Fruit fly (Drosophila melanogaster) whole organism, prepupa: ENCODE measurements around the gene daw.

ENCODE experiments used
- Blimp-1 ChIP-seq: fragments of 200-800 bp; sonication (Bioruptor generic); optimal IDR thresholded peaks from 3 replicates; lab custom pipeline; 2017; ENCODE audit warnings: missing biosample characterization, missing genetic modification characterization, mild to moderate bottlenecking, moderate library complexity, missing genetic modification reagents
- CG10631 ChIP-seq: fragments of 200-800 bp; sonication (Bioruptor generic); optimal IDR thresholded peaks from 2 replicates; lab custom pipeline; 2016; ENCODE audit warnings: missing biosample characterization, missing genetic modification characterization
- CG11294 ChIP-seq: fragments of 200-800 bp; sonication (Bioruptor generic); IDR thresholded peaks from 2 replicates; pipeline ENCODE4 v1.3.6; 2022; ENCODE audit warnings: missing biosample characterization, missing genetic modification characterization
- CG11762 ChIP-seq: fragments of 200-800 bp; sonication (Bioruptor generic); optimal IDR thresholded peaks from 3 replicates; lab custom pipeline; 2016; ENCODE audit warnings: missing biosample characterization, missing genetic modification characterization; ENCODE audit not compliant: insufficient read depth
- CG15336 ChIP-seq: fragments of 200-800 bp; sonication (Bioruptor generic); IDR thresholded peaks from 2 replicates; pipeline ENCODE4 v1.3.6; 2022; ENCODE audit warnings: missing biosample characterization, missing genetic modification characterization
- CG1621 ChIP-seq: fragments of 200-800 bp; sonication (Bioruptor generic); optimal IDR thresholded peaks from 3 replicates; lab custom pipeline; 2018; ENCODE audit warnings: missing biosample characterization, mild to moderate bottlenecking, missing genetic modification characterization
- CG16779 ChIP-seq: fragments of 200-800 bp; sonication (Bioruptor generic); optimal IDR thresholded peaks from 3 replicates; lab custom pipeline; 2017; ENCODE audit warnings: missing biosample characterization, mild to moderate bottlenecking, missing genetic modification characterization
- CG3032 ChIP-seq: fragments of 200-800 bp; optimal IDR thresholded peaks from 2 replicates; lab custom pipeline; 2019; ENCODE audit warnings: missing biosample characterization, mild to moderate bottlenecking, missing genetic modification characterization, moderate library complexity
- CG32006 ChIP-seq: fragments of 200-800 bp; sonication (Bioruptor generic); optimal IDR thresholded peaks from 3 replicates; lab custom pipeline; 2017; ENCODE audit warnings: missing biosample characterization, mild to moderate bottlenecking, missing genetic modification characterization
- CG34406 ChIP-seq: fragments of 200-800 bp; sonication (Bioruptor generic); optimal IDR thresholded peaks from 3 replicates; lab custom pipeline; 2016; ENCODE audit warnings: missing biosample characterization, missing genetic modification characterization
- CG3919 ChIP-seq: fragments of 200-800 bp; sonication (Bioruptor generic); optimal IDR thresholded peaks from 3 replicates; lab custom pipeline; 2016; ENCODE audit warnings: missing biosample characterization, missing genetic modification characterization
- CG4318 ChIP-seq: fragments of 200-800 bp; sonication (Bioruptor generic); optimal IDR thresholded peaks from 3 replicates; lab custom pipeline; 2017; ENCODE audit warnings: missing biosample characterization, mild to moderate bottlenecking, missing genetic modification characterization
- CG6792 ChIP-seq: fragments of 200-800 bp; sonication (Bioruptor generic); optimal IDR thresholded peaks from 3 replicates; lab custom pipeline; 2016; ENCODE audit warnings: missing biosample characterization, missing genetic modification characterization
- CG6808 ChIP-seq: fragments of 200-800 bp; sonication (Bioruptor generic); optimal IDR thresholded peaks from 3 replicates; lab custom pipeline; 2017; ENCODE audit warnings: missing biosample characterization, missing genetic modification characterization, mild to moderate bottlenecking, moderate library complexity, missing genetic modification reagents
- CG8319 ChIP-seq: fragments of 200-800 bp; sonication (Bioruptor generic); optimal IDR thresholded peaks from 3 replicates; lab custom pipeline; 2016; ENCODE audit warnings: missing biosample characterization, missing genetic modification characterization
- CG8632 ChIP-seq: fragments of 200-800 bp; sonication (Bioruptor generic); optimal IDR thresholded peaks from 3 replicates; lab custom pipeline; 2016; ENCODE audit warnings: missing biosample characterization, missing genetic modification characterization
- CG9139 ChIP-seq: fragments of 200-800 bp; sonication (Bioruptor generic); optimal IDR thresholded peaks from 3 replicates; lab custom pipeline; 2017; ENCODE audit warnings: missing biosample characterization, mild to moderate bottlenecking, missing genetic modification characterization
- Eip78C ChIP-seq: fragments of 200-800 bp; sonication (Bioruptor generic); peaks from one replicate; lab custom pipeline; 2016; ENCODE audit warnings: missing biosample characterization, missing genetic modification characterization
- Ets21C ChIP-seq: fragments of 200-800 bp; sonication (Bioruptor generic); optimal IDR thresholded peaks from 3 replicates; lab custom pipeline; 2016; ENCODE audit warnings: missing biosample characterization, missing genetic modification characterization
- Ets96B ChIP-seq: fragments of 200-800 bp; optimal IDR thresholded peaks from 2 replicates; lab custom pipeline; 2019; ENCODE audit warnings: missing biosample characterization, mild to moderate bottlenecking, missing genetic modification characterization, moderate library complexity
- Gug ChIP-seq: fragments of 200-800 bp; sonication (Bioruptor generic); IDR thresholded peaks from 2 replicates; pipeline ENCODE4 v1.3.6; 2022; ENCODE audit warnings: missing biosample characterization, missing genetic modification characterization
- Hr38 ChIP-seq: sonication (Bioruptor generic); optimal IDR thresholded peaks from 2 replicates; lab custom pipeline; 2016; ENCODE audit warnings: missing biosample characterization, missing genetic modification characterization
- Hr39 ChIP-seq: fragments of 200-800 bp; sonication (Bioruptor generic); optimal IDR thresholded peaks from 2 replicates; lab custom pipeline; 2016; ENCODE audit warnings: missing biosample characterization, missing genetic modification characterization
- Hr4 ChIP-seq: fragments of 200-800 bp; sonication (Bioruptor generic); optimal IDR thresholded peaks from 3 replicates; lab custom pipeline; 2016; ENCODE audit warnings: missing biosample characterization, missing genetic modification characterization
- Lpt ChIP-seq: fragments of 200-800 bp; sonication (Bioruptor generic); optimal IDR thresholded peaks from 3 replicates; lab custom pipeline; 2016; ENCODE audit warnings: missing biosample characterization, missing genetic modification characterization
- Met ChIP-seq: fragments of 200-800 bp; sonication (Bioruptor generic); optimal IDR thresholded peaks from 3 replicates; lab custom pipeline; 2016; ENCODE audit warnings: missing biosample characterization, missing genetic modification characterization
- OdsH ChIP-seq: fragments of 200-800 bp; sonication (Bioruptor generic); optimal IDR thresholded peaks from 3 replicates; lab custom pipeline; 2016; ENCODE audit warnings: missing biosample characterization, missing genetic modification characterization
- Smox ChIP-seq: fragments of 200-800 bp; sonication (Bioruptor generic); optimal IDR thresholded peaks from 3 replicates; lab custom pipeline; 2016; ENCODE audit warnings: missing biosample characterization, missing genetic modification characterization
- Sox102F ChIP-seq: fragments of 200-800 bp; sonication (Bioruptor generic); optimal IDR thresholded peaks from 2 replicates; lab custom pipeline; 2016; ENCODE audit warnings: missing biosample characterization, mild to moderate bottlenecking, missing genetic modification characterization
- Sox15 ChIP-seq: fragments of 200-800 bp; sonication (Bioruptor generic); optimal IDR thresholded peaks from 3 replicates; lab custom pipeline; 2016; ENCODE audit warnings: missing biosample characterization, missing genetic modification characterization
- acj6 ChIP-seq: fragments of 200-800 bp; sonication (Bioruptor generic); optimal IDR thresholded peaks from 3 replicates; lab custom pipeline; 2016; ENCODE audit warnings: missing biosample characterization, missing genetic modification characterization
- dac ChIP-seq: fragments of 200-800 bp; sonication (Bioruptor generic); optimal IDR thresholded peaks from 2 replicates; lab custom pipeline; 2017; ENCODE audit warnings: missing biosample characterization, mild to moderate bottlenecking, missing genetic modification characterization
- dsx ChIP-seq: fragments of 200-800 bp; optimal IDR thresholded peaks from 3 replicates; lab custom pipeline; 2019; ENCODE audit warnings: missing biosample characterization, mild to moderate bottlenecking, missing genetic modification characterization, moderate library complexity; ENCODE audit not compliant: poor library complexity, severe bottlenecking
- eg ChIP-seq: fragments of 200-800 bp; sonication (Bioruptor generic); IDR thresholded peaks from 3 replicates; pipeline ENCODE4 v1.3.6; 2022; ENCODE audit warnings: missing biosample characterization, missing genetic modification characterization
- esn ChIP-seq: fragments of 200-800 bp; sonication (Bioruptor generic); optimal IDR thresholded peaks from 2 replicates; lab custom pipeline; 2016; ENCODE audit warnings: missing biosample characterization, mild to moderate bottlenecking, missing genetic modification characterization, moderate library complexity
- fd85E ChIP-seq: fragments of 200-800 bp; sonication (Bioruptor generic); optimal IDR thresholded peaks from 3 replicates; lab custom pipeline; 2016; ENCODE audit warnings: missing biosample characterization, missing genetic modification characterization
- lz ChIP-seq: fragments of 200-800 bp; sonication (Bioruptor generic); optimal IDR thresholded peaks from 3 replicates; lab custom pipeline; 2016; ENCODE audit warnings: missing biosample characterization, missing genetic modification characterization
- net ChIP-seq: fragments of 200-800 bp; sonication (Bioruptor generic); optimal IDR thresholded peaks from 3 replicates; lab custom pipeline; 2016; ENCODE audit warnings: missing biosample characterization, missing genetic modification characterization
- pdm3 ChIP-seq: fragments of 200-800 bp; sonication (Bioruptor generic); optimal IDR thresholded peaks from 3 replicates; lab custom pipeline; 2016; ENCODE audit warnings: missing biosample characterization, missing genetic modification characterization
- salr ChIP-seq, 2 experiments: fragments of 200-800 bp; sonication (Bioruptor generic); optimal IDR thresholded peaks; 3 replicates each; lab custom pipeline; 2016 to 2018; ENCODE audit warnings: missing biosample characterization in 2 of 2, missing genetic modification characterization in 2 of 2, mild to moderate bottlenecking in 1 of 2
- spab ChIP-seq: fragments of 200-800 bp; sonication (Bioruptor generic); optimal IDR thresholded peaks from 2 replicates; lab custom pipeline; 2017; ENCODE audit warnings: missing biosample characterization, mild to moderate bottlenecking, missing genetic modification characterization, missing genetic modification reagents
- ss ChIP-seq, 2 experiments: fragments of 200-800 bp; sonication (Bioruptor generic); optimal IDR thresholded peaks; 2 replicates in 1 of 2; 3 replicates in 1 of 2; lab custom pipeline; 2017 to 2018; ENCODE audit warnings: mild to moderate bottlenecking in 2 of 2, missing biosample characterization in 2 of 2, missing genetic modification characterization in 2 of 2, moderate library complexity in 1 of 2
- topi ChIP-seq: fragments of 200-800 bp; sonication (Bioruptor generic); optimal IDR thresholded peaks from 3 replicates; lab custom pipeline; 2016; ENCODE audit warnings: missing biosample characterization, missing genetic modification characterization

daw gene

DNA sequence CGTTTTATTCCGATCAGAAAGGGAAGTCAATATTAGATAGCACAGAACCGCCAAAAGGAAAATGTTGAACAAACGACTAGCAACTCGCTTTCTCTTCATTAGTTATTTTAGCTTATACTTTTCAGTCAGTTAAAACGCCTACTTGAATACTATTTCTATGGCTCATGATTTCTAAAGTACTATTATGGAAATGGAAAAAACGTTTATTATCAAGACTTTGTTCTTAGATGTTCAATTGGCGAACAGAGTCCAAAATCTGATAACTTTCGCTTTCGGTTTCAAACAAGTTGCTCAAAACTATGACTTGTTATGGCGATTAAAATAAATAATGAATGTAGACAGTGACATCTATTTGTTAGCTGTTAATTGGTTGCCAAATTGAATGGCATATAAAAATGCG, 20.3 kb downstream of the daw start, which contains the start of gene CG3123:
Gene CG3123 (minus strand): TSS at position 101 of the 400 bp plus-strand sequence.
- TF ChIP-seq CG3919 (no peak), topi (GFP tag; lab: Kevin White, UChicago) (no peak), CG11294 (GFP tag; lab: Robert Waterston, UW) (no peak), acj6 (GFP tag; lab: Kevin White, UChicago) (no peak), pdm3 (GFP tag; lab: Kevin White, UChicago) (no peak), CG6808 (no peak), CG11762 (GFP tag; lab: Kevin White, UChicago) (no peak), Hr38 (no peak), lz (GFP tag; lab: Kevin White, UChicago) (no peak), CG9139 (no peak), CG3032 (tag; lab: Kevin White, UChicago) (no peak), Smox (GFP tag; lab: Kevin White, UChicago) (no peak), Blimp-1 (GFP tag; lab: Kevin White, UChicago) (no peak), CG16779 (tag; lab: Kevin White, UChicago) (no peak)
- TF ChIP-seq, all 60 proteins: peak for 0

DNA sequence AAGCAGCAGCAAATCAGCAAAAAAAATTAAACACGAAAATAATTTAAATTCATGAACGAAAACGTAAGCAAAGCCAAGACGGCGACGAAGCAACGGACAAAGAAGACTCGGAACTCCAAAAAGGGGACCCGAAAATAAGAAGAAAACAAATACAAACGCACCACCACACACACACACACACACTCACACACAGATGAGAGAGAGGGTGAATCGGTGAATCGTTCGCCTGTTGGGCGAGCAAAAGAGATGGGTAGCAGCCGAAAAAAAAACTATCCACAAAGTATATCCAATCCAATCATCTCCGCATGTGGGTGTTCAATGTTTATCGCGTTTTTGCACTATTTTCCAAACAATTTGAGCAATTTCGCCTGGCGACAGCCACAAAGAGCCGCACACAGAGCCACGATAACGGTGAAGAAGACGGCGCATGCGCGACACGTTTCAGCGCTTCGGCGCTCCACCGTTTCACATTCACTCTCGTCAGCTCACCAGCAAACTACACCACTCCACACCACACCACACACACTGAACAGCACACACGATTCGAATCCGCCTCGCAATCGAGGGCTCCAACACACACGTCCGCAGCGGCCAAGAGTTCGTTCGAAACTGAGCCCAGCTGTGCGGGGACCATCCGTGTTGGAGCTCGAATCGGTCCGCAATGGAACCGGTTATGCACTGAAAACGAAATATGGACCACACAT, 24.7 kb downstream of the daw start, which contains the start of gene Duox:
Gene Duox (minus strand): TSS at position 612 of the 704 bp plus-strand sequence.
- TF ChIP-seq Eip78C (peak; percentile 16), Met (GFP tag; lab: Kevin White, UChicago) (no peak), Lpt (GFP tag; lab: Kevin White, UChicago) (no peak)

dm6 chr2L:2830341-2830800, 25.3 kb downstream of the daw start:
- TF ChIP-seq lz (GFP tag; lab: Kevin White, UChicago) (peak; percentile 92), Lpt (GFP tag; lab: Kevin White, UChicago) (peak; percentile 90), Hr38 (no peak), CG32006 (GFP tag; lab: Kevin White, UChicago) (peak; percentile 98), Ets21C (GFP tag; lab: Kevin White, UChicago) (peak; percentile 71), CG6792 (GFP tag; lab: Kevin White, UChicago) (peak; percentile 93), CG8319 (peak; percentile 81), CG1621 (tag; lab: Kevin White, UChicago) (peak; percentile 53), Met (GFP tag; lab: Kevin White, UChicago) (peak; percentile 91), net (GFP tag; lab: Kevin White, UChicago) (peak; percentile 94), CG10631 (GFP tag; lab: Kevin White, UChicago) (peak; percentile 94), CG3919 (peak; percentile 94), CG11294 (GFP tag; lab: Robert Waterston, UW) (peak; percentile 65; the same call in 1 of the 2 replicates), CG16779 (tag; lab: Kevin White, UChicago) (peak; percentile 94), Gug (GFP tag; lab: Robert Waterston, UW) (peak; percentile 82), dac (GFP tag; lab: Kevin White, UChicago) (peak; percentile 90), Hr4 (GFP tag; lab: Kevin White, UChicago) (peak; percentile 93), CG8632 (GFP tag; lab: Kevin White, UChicago) (peak; percentile 93), ss (GFP tag; optimal IDR thresholded peaks at IDR 0.05; lab: Kevin White, UChicago) (peak; percentile 95 to 96), CG11762 (GFP tag; lab: Kevin White, UChicago) (peak; percentile 92), Sox15 (GFP tag; lab: Kevin White, UChicago) (peak; percentile 88), pdm3 (GFP tag; lab: Kevin White, UChicago) (peak; percentile 89), CG4318 (GFP tag; lab: Kevin White, UChicago) (peak; percentile 95), fd85E (GFP tag; lab: Kevin White, UChicago) (peak; percentile 77), dsx (GFP tag; lab: Kevin White, UChicago) (peak; percentile 89), salr (GFP tag; optimal IDR thresholded peaks at IDR 0.05; lab: Kevin White, UChicago) (peak; percentile 67 to 98), eg (peak; percentile 81), CG6808 (peak; percentile 97), spab (peak; percentile 97), OdsH (peak; percentile 95), Hr39 (peak; percentile 85), acj6 (GFP tag; lab: Kevin White, UChicago) (peak; percentile 95), topi (GFP tag; lab: Kevin White, UChicago) (peak; percentile 91), CG9139 (peak; percentile 87), Ets96B (peak; percentile 91), esn (peak; percentile 96), CG15336 (GFP tag; lab: Robert Waterston, UW) (peak; percentile 90), Sox102F (GFP tag; lab: Kevin White, UChicago) (peak; percentile 90), CG34406 (GFP tag; lab: Kevin White, UChicago) (peak; percentile 93)
